Worm (Caenorhabditis elegans) whole organism, L3 larva: ENCODE results near the gene cyy-1.
A peak's percentile ranks its signal among the peaks of the same experiment; 100 is the strongest.

ENCODE experiments used
- ZK546.5 ChIP-seq: sonication (generic microtip); optimal IDR thresholded peaks from 2 replicates; lab custom pipeline; 2017; ENCODE audit warnings: missing biosample characterization, missing genetic modification characterization
- ama-1 ChIP-seq: fragments of 150-350 bp; optimal IDR thresholded peaks from 2 replicates; lab custom pipeline; 2018
- ceh-28 ChIP-seq: fragments of 150-350 bp; optimal IDR thresholded peaks from 2 replicates; lab custom pipeline; 2014; ENCODE audit warnings: missing biosample characterization, missing genetic modification reagents, missing genetic modification characterization
- ceh-82 ChIP-seq: fragments of 150-350 bp; optimal IDR thresholded peaks from 2 replicates; lab custom pipeline; 2014; ENCODE audit warnings: missing biosample characterization, missing genetic modification characterization
- daf-12 ChIP-seq: fragments of 150-350 bp; optimal IDR thresholded peaks from 2 replicates; lab custom pipeline; 2014; ENCODE audit warnings: missing biosample characterization, missing genetic modification reagents, missing genetic modification characterization
- egl-27 ChIP-seq: sonication (generic microtip); optimal IDR thresholded peaks from 4 replicates; lab custom pipeline; 2017; ENCODE audit warnings: missing biosample characterization, missing genetic modification reagents, missing genetic modification characterization
- egl-5 ChIP-seq: fragments of 150-350 bp; optimal IDR thresholded peaks from 2 replicates; lab custom pipeline; 2017; ENCODE audit warnings: missing biosample characterization, missing genetic modification reagents, missing genetic modification characterization, inconsistent platforms
- elt-1 ChIP-seq: fragments of 150-350 bp; optimal IDR thresholded peaks from 2 replicates; lab custom pipeline; 2014; ENCODE audit warnings: missing biosample characterization, missing genetic modification characterization
- elt-2 ChIP-seq: sonication (generic microtip); optimal IDR thresholded peaks from 2 replicates; lab custom pipeline; 2016; ENCODE audit warnings: missing genetic modification reagents, mild to moderate bottlenecking, missing genetic modification characterization, missing compliant biosample characterization
- elt-3 ChIP-seq, 3 experiments: fragments of 150-350 bp in 1 of 3; sonication (generic microtip) in 2 of 3; optimal IDR thresholded peaks; 2 replicates in 2 of 3; 4 replicates in 1 of 3; lab custom pipeline; 2014 to 2017; ENCODE audit warnings: missing biosample characterization in 3 of 3, missing genetic modification characterization in 3 of 3
- eor-1 ChIP-seq, 2 experiments: fragments of 150-350 bp; optimal IDR thresholded peaks; 2 replicates each; lab custom pipeline; 2014 to 2018; ENCODE audit warnings: missing biosample characterization in 2 of 2, missing genetic modification characterization in 2 of 2
- fkh-10 ChIP-seq: sonication (generic microtip); optimal IDR thresholded peaks from 2 replicates; lab custom pipeline; 2017; ENCODE audit warnings: missing biosample characterization, missing genetic modification reagents, missing genetic modification characterization
- fos-1 ChIP-seq: fragments of 150-350 bp; optimal IDR thresholded peaks from 2 replicates; lab custom pipeline; 2014; ENCODE audit warnings: missing biosample characterization, missing genetic modification characterization
- hmg-11 ChIP-seq: sonication (generic microtip); optimal IDR thresholded peaks from 2 replicates; lab custom pipeline; 2016; ENCODE audit warnings: missing genetic modification characterization, missing compliant biosample characterization
- jun-1 ChIP-seq: fragments of 150-350 bp; optimal IDR thresholded peaks from 2 replicates; lab custom pipeline; 2014; ENCODE audit warnings: missing biosample characterization, missing genetic modification reagents, missing genetic modification characterization
- lin-15B ChIP-seq: fragments of 150-350 bp; optimal IDR thresholded peaks from 2 replicates; lab custom pipeline; 2014; ENCODE audit warnings: missing biosample characterization, missing genetic modification characterization
- lin-39 ChIP-seq: fragments of 150-350 bp; optimal IDR thresholded peaks from 2 replicates; lab custom pipeline; 2018; ENCODE audit warnings: missing biosample characterization, missing genetic modification reagents, missing genetic modification characterization
- nfya-1 ChIP-seq: sonication (generic microtip); optimal IDR thresholded peaks from 2 replicates; lab custom pipeline; 2017; ENCODE audit warnings: missing genetic modification characterization, mild to moderate bottlenecking, missing compliant biosample characterization, antibody characterized with exemption, moderate library complexity; ENCODE audit not compliant: insufficient read depth
- nhr-11 ChIP-seq: fragments of 150-350 bp; optimal IDR thresholded peaks from 2 replicates; lab custom pipeline; 2014; ENCODE audit warnings: missing biosample characterization, missing genetic modification characterization
- nhr-23 ChIP-seq: fragments of 150-350 bp; optimal IDR thresholded peaks from 2 replicates; lab custom pipeline; 2014; ENCODE audit warnings: missing biosample characterization, missing genetic modification reagents, missing genetic modification characterization
- nhr-25 ChIP-seq: sonication (generic microtip); optimal IDR thresholded peaks from 2 replicates; lab custom pipeline; 2017; ENCODE audit warnings: missing biosample characterization, missing genetic modification characterization
- nhr-28 ChIP-seq: fragments of 150-350 bp; optimal IDR thresholded peaks from 2 replicates; lab custom pipeline; 2014; ENCODE audit warnings: missing biosample characterization, missing genetic modification characterization
- nhr-43 ChIP-seq: sonication (generic microtip); optimal IDR thresholded peaks from 2 replicates; lab custom pipeline; 2016; ENCODE audit warnings: mild to moderate bottlenecking, missing genetic modification characterization, missing compliant biosample characterization; ENCODE audit not compliant: poor library complexity, severe bottlenecking
- nhr-67 ChIP-seq: fragments of 150-350 bp; optimal IDR thresholded peaks from 2 replicates; lab custom pipeline; 2014; ENCODE audit warnings: missing biosample characterization, missing genetic modification characterization
- pha-4 ChIP-seq: fragments of 150-350 bp; optimal IDR thresholded peaks from 2 replicates; lab custom pipeline; 2014; ENCODE audit warnings: missing biosample characterization, missing genetic modification reagents, missing genetic modification characterization
- pqm-1 ChIP-seq: fragments of 150-350 bp; optimal IDR thresholded peaks from 2 replicates; lab custom pipeline; 2017; ENCODE audit warnings: missing biosample characterization, missing genetic modification characterization, inconsistent platforms
- sea-2 ChIP-seq: fragments of 150-350 bp; sonication (generic microtip); optimal IDR thresholded peaks from 4 replicates; lab custom pipeline; 2014; ENCODE audit warnings: missing biosample characterization, missing genetic modification reagents, missing genetic modification characterization
- snpc-4 ChIP-seq: fragments of 150-350 bp; optimal IDR thresholded peaks from 2 replicates; lab custom pipeline; 2014; ENCODE audit warnings: missing biosample characterization, missing genetic modification characterization
- tbx-2 ChIP-seq: sonication (generic microtip); optimal IDR thresholded peaks from 2 replicates; lab custom pipeline; 2016; ENCODE audit warnings: mild to moderate bottlenecking, missing genetic modification characterization, missing compliant biosample characterization
- unc-39 ChIP-seq: sonication (generic microtip); optimal IDR thresholded peaks from 4 replicates; lab custom pipeline; 2017; ENCODE audit warnings: missing biosample characterization, missing genetic modification characterization
- unc-62 ChIP-seq: fragments of 150-350 bp; sonication (generic microtip); optimal IDR thresholded peaks from 4 replicates; lab custom pipeline; 2014; ENCODE audit warnings: missing biosample characterization, missing genetic modification reagents, missing genetic modification characterization
- zag-1 ChIP-seq: fragments of 150-350 bp; optimal IDR thresholded peaks from 2 replicates; lab custom pipeline; 2014; ENCODE audit warnings: missing biosample characterization, missing genetic modification characterization
- ztf-4 ChIP-seq: fragments of 150-350 bp; optimal IDR thresholded peaks from 2 replicates; lab custom pipeline; 2014; ENCODE audit warnings: missing biosample characterization, missing genetic modification characterization

cyy-1 gene

ce11 chrIII:8370846-8371257 lies 34.8 kb upstream of the cyy-1 start (continued):
- TF ChIP-seq sea-2 (GFP tag; lab: Kevin White, UChicago) (no peak), ZK546.5 (tag; lab: Kevin White, UChicago) (no peak), nhr-23 (tag; lab: Kevin White, UChicago) (no peak), fkh-10 (GFP tag; lab: Kevin White, UChicago) (no peak), ama-1 (lab: Kevin White, UChicago) (no peak), pqm-1 (tag; lab: Kevin White, UChicago) (peak; percentile 14), elt-3 (tag; optimal IDR thresholded peaks at IDR 0.05; lab: Kevin White, UChicago) (no peak), nhr-67 (tag; lab: Kevin White, UChicago) (no peak), ceh-82 (tag; lab: Kevin White, UChicago) (no peak), egl-27 (tag; lab: Kevin White, UChicago) (no peak), unc-62 (GFP tag; lab: Kevin White, UChicago) (no peak), zag-1 (tag; lab: Kevin White, UChicago) (no peak), pha-4 (tag; lab: Kevin White, UChicago) (peak; percentile 2), elt-2 (peak; percentile 85), lin-15B (no peak), nhr-43 (tag; lab: Kevin White, UChicago) (no peak), nhr-28 (tag; lab: Kevin White, UChicago) (no peak), snpc-4 (tag; lab: Kevin White, UChicago) (peak; percentile 19)

- TF ChIP-seq elt-2 = no peak
- no peak for TF ChIP-seq ztf-4 (tag; lab: Kevin White, UChicago)
- no peak for TF ChIP-seq lin-39 (tag; lab: Kevin White, UChicago)
- TF ChIP-seq jun-1 = no peak
- TF ChIP-seq, all 47 proteins: peak for 0
These were observed 33.9 kb upstream of the cyy-1 start, which contains the start of gene lmbr-1 for ce11 chrIII:8371595-8372305. Gene lmbr-1 (plus strand): TSS chrIII:8372255.

- TF ChIP-seq nhr-23 (tag; lab: Kevin White, UChicago) (peak; percentile 10), elt-1 (tag; lab: Kevin White, UChicago) (no peak)
These were observed 30.7 kb upstream of the cyy-1 start, which contains the start of gene met-2 for ce11 chrIII:8375000-8375399. Gene met-2 (plus strand): TSS chrIII:8375300.

DNA sequence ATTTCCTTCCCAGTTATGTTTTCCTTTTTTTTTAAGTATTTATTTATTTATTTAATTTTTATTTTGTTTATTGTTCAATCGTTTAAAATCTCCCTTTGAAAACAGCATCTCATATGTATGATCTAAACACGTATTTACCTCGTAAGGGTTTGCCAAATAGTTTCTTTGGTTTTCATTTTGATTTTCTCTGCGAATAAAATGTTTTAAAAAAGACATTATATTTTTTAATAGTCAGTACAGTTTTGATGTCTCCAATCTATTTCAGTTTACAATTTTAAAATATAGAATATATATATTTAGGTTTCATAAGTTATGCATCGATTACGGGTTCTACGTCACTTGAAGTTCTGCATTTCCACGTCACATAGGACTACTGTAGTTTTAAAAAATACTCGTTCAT lies 25.0 kb upstream of the cyy-1 start, which contains the start of gene R05D3.12:
TSS of gene R05D3.12 (plus strand) at position 301 of the 400 bp plus-strand sequence.
- TF ChIP-seq snpc-4 (tag; lab: Kevin White, UChicago) (no peak), nhr-11 (no peak), jun-1 (no peak), nhr-28 (tag; lab: Kevin White, UChicago) (no peak), unc-39 (tag; lab: Kevin White, UChicago) (no peak), zag-1 (tag; lab: Kevin White, UChicago) (no peak), tbx-2 (no peak), nhr-43 (tag; lab: Kevin White, UChicago) (no peak), daf-12 (no peak), egl-5 (no peak), ama-1 (lab: Kevin White, UChicago) (no peak), eor-1 (tag; optimal IDR thresholded peaks at IDR 0.05; lab: Kevin White, UChicago) (no peak), elt-2 (no peak), hmg-11 (no peak), fos-1 (no peak), ceh-28 (no peak)

DNA sequence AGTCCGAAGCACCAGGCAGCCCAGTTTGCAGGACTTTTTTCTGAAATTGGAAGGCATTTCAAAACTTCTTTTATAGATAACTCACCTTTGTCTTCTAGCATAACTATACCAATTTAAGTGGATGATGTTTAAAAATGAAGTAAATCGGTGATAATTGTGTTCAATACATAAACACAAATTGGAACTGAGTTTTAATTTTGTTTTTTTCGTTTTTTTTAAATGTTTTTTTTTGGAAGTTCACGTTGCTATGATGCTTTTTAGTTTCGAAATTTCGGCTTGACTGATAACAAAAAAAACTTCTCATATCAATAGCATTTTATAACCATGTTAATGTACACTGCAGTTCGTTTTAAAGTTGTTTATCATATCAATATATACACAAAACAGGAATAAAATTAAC lies 16.1 kb upstream of the cyy-1 start, which contains the start of gene ZK353.4:
TSS of gene ZK353.4 (minus strand) at position 101 of the 400 bp plus-strand sequence.
- TF ChIP-seq egl-27 (tag; lab: Kevin White, UChicago) (no peak), tbx-2 (no peak), fkh-10 (GFP tag; lab: Kevin White, UChicago) (no peak)

DNA sequence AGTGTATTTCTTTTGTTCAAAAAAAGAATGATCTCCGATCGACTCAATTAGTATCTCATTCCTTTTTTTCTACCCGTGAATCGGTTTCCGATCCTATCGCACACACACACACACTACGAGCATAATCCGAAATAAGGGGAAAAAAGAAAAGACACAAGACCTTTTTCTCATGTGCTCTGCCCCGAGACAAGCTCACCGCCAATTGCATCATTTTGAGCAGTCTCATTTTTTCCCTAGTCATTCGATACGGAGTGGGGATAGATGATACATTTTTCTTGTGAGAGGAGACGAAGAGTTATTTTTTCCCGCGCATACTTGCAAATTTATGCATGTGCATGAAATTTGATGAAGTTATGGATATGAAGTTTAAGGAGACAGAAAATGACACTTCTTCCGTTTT lies 13.4 kb upstream of the cyy-1 start:
- TF ChIP-seq hmg-11 = peak; percentile 38
- no peak for TF ChIP-seq nhr-25
- TF ChIP-seq lin-39 (tag; lab: Kevin White, UChicago) = peak; percentile 50
- peak; percentile 10 for TF ChIP-seq tbx-2
- TF ChIP-seq nfya-1 = peak; percentile 71
- peak; percentile 29 for TF ChIP-seq fkh-10 (GFP tag; lab: Kevin White, UChicago)
- TF ChIP-seq, all 47 proteins: peak for 5
